Worm (Caenorhabditis elegans) whole organism, L3 larva: ENCODE results near the gene memi-3.

Source experiments
- R02D3.7 ChIP-seq: fragments of 150-350 bp; optimal IDR thresholded peaks from 2 replicates; lab custom pipeline; 2014; ENCODE audit warnings: missing biosample characterization, missing genetic modification characterization
- elt-1 ChIP-seq: fragments of 150-350 bp; optimal IDR thresholded peaks from 2 replicates; lab custom pipeline; 2014; ENCODE audit warnings: missing biosample characterization, missing genetic modification characterization
- elt-3 ChIP-seq, 3 experiments: fragments of 150-350 bp in 1 of 3; sonication (generic microtip) in 2 of 3; optimal IDR thresholded peaks; 2 replicates in 2 of 3; 4 replicates in 1 of 3; lab custom pipeline; 2014 to 2017; ENCODE audit warnings: missing biosample characterization in 3 of 3, missing genetic modification characterization in 3 of 3
- hmg-11 ChIP-seq: sonication (generic microtip); optimal IDR thresholded peaks from 2 replicates; lab custom pipeline; 2016; ENCODE audit warnings: missing genetic modification characterization, missing compliant biosample characterization
- nhr-237 ChIP-seq: fragments of 150-350 bp; optimal IDR thresholded peaks from 2 replicates; lab custom pipeline; 2014; ENCODE audit warnings: missing biosample characterization, missing genetic modification characterization
- unc-39 ChIP-seq: sonication (generic microtip); optimal IDR thresholded peaks from 4 replicates; lab custom pipeline; 2017; ENCODE audit warnings: missing biosample characterization, missing genetic modification characterization
- ztf-11 ChIP-seq: fragments of 150-350 bp; optimal IDR thresholded peaks from 2 replicates; lab custom pipeline; 2014; ENCODE audit warnings: missing biosample characterization, missing genetic modification characterization

ce11 chrIV:11372366-11372997, 30.7 kb downstream of the memi-3 start, which contains the start of gene cbd-1:
- no peak for TF ChIP-seq nhr-237 (tag; lab: Kevin White, UChicago)
- TF ChIP-seq unc-39 (tag; lab: Kevin White, UChicago) = no peak
- TF ChIP-seq elt-1 (tag; lab: Kevin White, UChicago) = no peak
- TF ChIP-seq hmg-11 (tag; lab: Kevin White, UChicago) = no peak
- TF ChIP-seq ztf-11 (tag; lab: Kevin White, UChicago) = no peak
- no peak for TF ChIP-seq R02D3.7 (tag; lab: Kevin White, UChicago)
- no peak for TF ChIP-seq elt-3 (tag; optimal IDR thresholded peaks at IDR 0.05; lab: Kevin White, UChicago)
